Fruit fly (Drosophila melanogaster) whole organism, prepupa: ENCODE results near the gene mus301.

ENCODE experiments used
- Blimp-1 ChIP-seq: fragments of 200-800 bp; sonication (Bioruptor generic); optimal IDR thresholded peaks from 3 replicates; lab custom pipeline; 2017; ENCODE audit warnings: missing biosample characterization, missing genetic modification characterization, mild to moderate bottlenecking, moderate library complexity, missing genetic modification reagents
- CG10631 ChIP-seq: fragments of 200-800 bp; sonication (Bioruptor generic); optimal IDR thresholded peaks from 2 replicates; lab custom pipeline; 2016; ENCODE audit warnings: missing biosample characterization, missing genetic modification characterization
- CG10669 ChIP-seq: fragments of 200-800 bp; sonication (Bioruptor generic); optimal IDR thresholded peaks from 3 replicates; lab custom pipeline; 2018; ENCODE audit warnings: missing biosample characterization, mild to moderate bottlenecking, missing genetic modification characterization, moderate library complexity
- CG11762 ChIP-seq: fragments of 200-800 bp; sonication (Bioruptor generic); optimal IDR thresholded peaks from 3 replicates; lab custom pipeline; 2016; ENCODE audit warnings: missing biosample characterization, missing genetic modification characterization; ENCODE audit not compliant: insufficient read depth
- CG15336 ChIP-seq: fragments of 200-800 bp; sonication (Bioruptor generic); IDR thresholded peaks from 2 replicates; pipeline ENCODE4 v1.3.6; 2022; ENCODE audit warnings: missing biosample characterization, missing genetic modification characterization
- CG1621 ChIP-seq: fragments of 200-800 bp; sonication (Bioruptor generic); optimal IDR thresholded peaks from 3 replicates; lab custom pipeline; 2018; ENCODE audit warnings: missing biosample characterization, mild to moderate bottlenecking, missing genetic modification characterization
- CG16779 ChIP-seq: fragments of 200-800 bp; sonication (Bioruptor generic); optimal IDR thresholded peaks from 3 replicates; lab custom pipeline; 2017; ENCODE audit warnings: missing biosample characterization, mild to moderate bottlenecking, missing genetic modification characterization
- CG3032 ChIP-seq: fragments of 200-800 bp; optimal IDR thresholded peaks from 2 replicates; lab custom pipeline; 2019; ENCODE audit warnings: missing biosample characterization, mild to moderate bottlenecking, missing genetic modification characterization, moderate library complexity
- CG32006 ChIP-seq: fragments of 200-800 bp; sonication (Bioruptor generic); optimal IDR thresholded peaks from 3 replicates; lab custom pipeline; 2017; ENCODE audit warnings: missing biosample characterization, mild to moderate bottlenecking, missing genetic modification characterization
- CG34406 ChIP-seq: fragments of 200-800 bp; sonication (Bioruptor generic); optimal IDR thresholded peaks from 3 replicates; lab custom pipeline; 2016; ENCODE audit warnings: missing biosample characterization, missing genetic modification characterization
- CG3919 ChIP-seq: fragments of 200-800 bp; sonication (Bioruptor generic); optimal IDR thresholded peaks from 3 replicates; lab custom pipeline; 2016; ENCODE audit warnings: missing biosample characterization, missing genetic modification characterization
- CG4318 ChIP-seq: fragments of 200-800 bp; sonication (Bioruptor generic); optimal IDR thresholded peaks from 3 replicates; lab custom pipeline; 2017; ENCODE audit warnings: missing biosample characterization, mild to moderate bottlenecking, missing genetic modification characterization
- CG6163 ChIP-seq: fragments of 200-800 bp; sonication (Bioruptor generic); IDR thresholded peaks from 3 replicates; pipeline ENCODE4 v1.3.6; 2022; ENCODE audit warnings: missing biosample characterization, missing genetic modification characterization
- CG6276 ChIP-seq: fragments of 200-800 bp; sonication (Bioruptor generic); optimal IDR thresholded peaks from 2 replicates; lab custom pipeline; 2017; ENCODE audit warnings: missing biosample characterization, mild to moderate bottlenecking, missing genetic modification characterization
- CG6792 ChIP-seq: fragments of 200-800 bp; sonication (Bioruptor generic); optimal IDR thresholded peaks from 3 replicates; lab custom pipeline; 2016; ENCODE audit warnings: missing biosample characterization, missing genetic modification characterization
- CG6808 ChIP-seq: fragments of 200-800 bp; sonication (Bioruptor generic); optimal IDR thresholded peaks from 3 replicates; lab custom pipeline; 2017; ENCODE audit warnings: missing biosample characterization, missing genetic modification characterization, mild to moderate bottlenecking, moderate library complexity, missing genetic modification reagents
- CG6854 ChIP-seq: fragments of 200-800 bp; sonication (Bioruptor generic); optimal IDR thresholded peaks from 2 replicates; lab custom pipeline; 2017; ENCODE audit warnings: missing biosample characterization, mild to moderate bottlenecking, missing genetic modification characterization
- CG7368 ChIP-seq: fragments of 200-800 bp; sonication (Bioruptor generic); optimal IDR thresholded peaks from 3 replicates; lab custom pipeline; 2016; ENCODE audit warnings: missing biosample characterization, missing genetic modification characterization
- CG8632 ChIP-seq: fragments of 200-800 bp; sonication (Bioruptor generic); optimal IDR thresholded peaks from 3 replicates; lab custom pipeline; 2016; ENCODE audit warnings: missing biosample characterization, missing genetic modification characterization
- CG9139 ChIP-seq: fragments of 200-800 bp; sonication (Bioruptor generic); optimal IDR thresholded peaks from 3 replicates; lab custom pipeline; 2017; ENCODE audit warnings: missing biosample characterization, mild to moderate bottlenecking, missing genetic modification characterization
- Eip75B ChIP-seq: fragments of 200-800 bp; sonication (Bioruptor generic); optimal IDR thresholded peaks from 3 replicates; lab custom pipeline; 2016; ENCODE audit warnings: missing biosample characterization, missing genetic modification characterization
- Eip78C ChIP-seq: fragments of 200-800 bp; sonication (Bioruptor generic); peaks from one replicate; lab custom pipeline; 2016; ENCODE audit warnings: missing biosample characterization, missing genetic modification characterization
- Eip93F ChIP-seq: fragments of 200-800 bp; sonication (Bioruptor generic); optimal IDR thresholded peaks from 2 replicates; lab custom pipeline; 2016; ENCODE audit warnings: missing biosample characterization, mild to moderate bottlenecking, missing genetic modification characterization
- Ets96B ChIP-seq: fragments of 200-800 bp; optimal IDR thresholded peaks from 2 replicates; lab custom pipeline; 2019; ENCODE audit warnings: missing biosample characterization, mild to moderate bottlenecking, missing genetic modification characterization, moderate library complexity
- Hr4 ChIP-seq: fragments of 200-800 bp; sonication (Bioruptor generic); optimal IDR thresholded peaks from 3 replicates; lab custom pipeline; 2016; ENCODE audit warnings: missing biosample characterization, missing genetic modification characterization
- Lpt ChIP-seq: fragments of 200-800 bp; sonication (Bioruptor generic); optimal IDR thresholded peaks from 3 replicates; lab custom pipeline; 2016; ENCODE audit warnings: missing biosample characterization, missing genetic modification characterization
- Smox ChIP-seq: fragments of 200-800 bp; sonication (Bioruptor generic); optimal IDR thresholded peaks from 3 replicates; lab custom pipeline; 2016; ENCODE audit warnings: missing biosample characterization, missing genetic modification characterization
- Sox102F ChIP-seq: fragments of 200-800 bp; sonication (Bioruptor generic); optimal IDR thresholded peaks from 2 replicates; lab custom pipeline; 2016; ENCODE audit warnings: missing biosample characterization, mild to moderate bottlenecking, missing genetic modification characterization
- Sox14 ChIP-seq: fragments of 200-800 bp; sonication (Bioruptor generic); optimal IDR thresholded peaks from 3 replicates; lab custom pipeline; 2016; ENCODE audit warnings: missing biosample characterization, missing genetic modification characterization
- Sox15 ChIP-seq: fragments of 200-800 bp; sonication (Bioruptor generic); optimal IDR thresholded peaks from 3 replicates; lab custom pipeline; 2016; ENCODE audit warnings: missing biosample characterization, missing genetic modification characterization
- achi ChIP-seq: fragments of 200-800 bp; sonication (Bioruptor generic); optimal IDR thresholded peaks from 3 replicates; lab custom pipeline; 2016; ENCODE audit warnings: missing biosample characterization, missing genetic modification characterization
- acj6 ChIP-seq: fragments of 200-800 bp; sonication (Bioruptor generic); optimal IDR thresholded peaks from 3 replicates; lab custom pipeline; 2016; ENCODE audit warnings: missing biosample characterization, missing genetic modification characterization
- dac ChIP-seq: fragments of 200-800 bp; sonication (Bioruptor generic); optimal IDR thresholded peaks from 2 replicates; lab custom pipeline; 2017; ENCODE audit warnings: missing biosample characterization, mild to moderate bottlenecking, missing genetic modification characterization
- dsx ChIP-seq: fragments of 200-800 bp; optimal IDR thresholded peaks from 3 replicates; lab custom pipeline; 2019; ENCODE audit warnings: missing biosample characterization, mild to moderate bottlenecking, missing genetic modification characterization, moderate library complexity; ENCODE audit not compliant: poor library complexity, severe bottlenecking
- eg ChIP-seq: fragments of 200-800 bp; sonication (Bioruptor generic); IDR thresholded peaks from 3 replicates; pipeline ENCODE4 v1.3.6; 2022; ENCODE audit warnings: missing biosample characterization, missing genetic modification characterization
- esn ChIP-seq: fragments of 200-800 bp; sonication (Bioruptor generic); optimal IDR thresholded peaks from 2 replicates; lab custom pipeline; 2016; ENCODE audit warnings: missing biosample characterization, mild to moderate bottlenecking, missing genetic modification characterization, moderate library complexity
- fkh ChIP-seq: fragments of 200-800 bp; sonication (Bioruptor generic); optimal IDR thresholded peaks from 3 replicates; lab custom pipeline; 2017; ENCODE audit warnings: missing biosample characterization, mild to moderate bottlenecking, missing genetic modification characterization, moderate library complexity
- lz ChIP-seq: fragments of 200-800 bp; sonication (Bioruptor generic); optimal IDR thresholded peaks from 3 replicates; lab custom pipeline; 2016; ENCODE audit warnings: missing biosample characterization, missing genetic modification characterization
- net ChIP-seq: fragments of 200-800 bp; sonication (Bioruptor generic); optimal IDR thresholded peaks from 3 replicates; lab custom pipeline; 2016; ENCODE audit warnings: missing biosample characterization, missing genetic modification characterization
- salr ChIP-seq, 2 experiments: fragments of 200-800 bp; sonication (Bioruptor generic); optimal IDR thresholded peaks; 3 replicates each; lab custom pipeline; 2016 to 2018; ENCODE audit warnings: missing biosample characterization in 2 of 2, missing genetic modification characterization in 2 of 2, mild to moderate bottlenecking in 1 of 2
- ss ChIP-seq, 2 experiments: fragments of 200-800 bp; sonication (Bioruptor generic); optimal IDR thresholded peaks; 2 replicates in 1 of 2; 3 replicates in 1 of 2; lab custom pipeline; 2017 to 2018; ENCODE audit warnings: mild to moderate bottlenecking in 2 of 2, missing biosample characterization in 2 of 2, missing genetic modification characterization in 2 of 2, moderate library complexity in 1 of 2
- svp ChIP-seq: fragments of 200-800 bp; sonication (Bioruptor generic); peaks from one replicate; lab custom pipeline; 2016; ENCODE audit warnings: missing biosample characterization, missing genetic modification characterization
- topi ChIP-seq: fragments of 200-800 bp; sonication (Bioruptor generic); optimal IDR thresholded peaks from 3 replicates; lab custom pipeline; 2016; ENCODE audit warnings: missing biosample characterization, missing genetic modification characterization

The mus301 gene

DNA sequence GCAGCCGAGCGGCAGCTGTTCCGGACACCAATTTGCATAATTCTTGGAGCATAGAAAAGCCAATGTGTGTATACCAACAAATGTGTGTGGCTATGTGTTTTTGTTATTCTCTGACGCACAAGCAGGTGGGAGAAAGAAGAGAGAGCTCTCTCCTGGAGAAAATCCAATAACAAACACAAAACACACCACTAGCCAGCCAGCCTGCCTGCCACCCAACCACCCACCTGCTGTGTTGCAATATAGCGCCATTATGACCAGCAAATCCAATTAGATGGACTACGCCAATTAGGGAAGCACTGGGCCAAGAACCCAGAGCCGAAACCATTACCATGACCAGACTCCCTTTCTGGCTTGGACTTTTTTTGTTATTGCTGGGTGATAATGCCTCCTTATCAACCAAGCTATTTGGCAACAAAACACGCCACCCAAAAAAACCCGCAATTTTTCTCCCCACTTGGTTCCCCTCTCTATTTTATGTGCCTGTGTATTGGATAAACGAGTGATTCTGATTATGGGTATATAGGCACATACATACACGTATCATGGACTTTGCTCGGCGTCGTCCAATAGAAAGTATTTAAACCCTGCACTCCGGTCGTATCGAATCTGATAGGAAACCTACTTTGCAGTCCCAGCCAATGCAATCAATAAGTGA is 9.1 kb upstream of the mus301 start (continued):
- TF ChIP-seq CG6276 (GFP tag; lab: Kevin White, UChicago) (no peak), CG6792 (no peak), CG3032 (tag; lab: Kevin White, UChicago) (no peak), CG9139 (GFP tag; lab: Kevin White, UChicago) (no peak), esn (GFP tag; lab: Kevin White, UChicago) (no peak), net (GFP tag; lab: Kevin White, UChicago) (no peak), svp (GFP tag; lab: Kevin White, UChicago) (no peak), CG32006 (GFP tag; lab: Kevin White, UChicago) (no peak), Eip75B (no peak)
- TF ChIP-seq, all 60 proteins: peak for 4

DNA sequence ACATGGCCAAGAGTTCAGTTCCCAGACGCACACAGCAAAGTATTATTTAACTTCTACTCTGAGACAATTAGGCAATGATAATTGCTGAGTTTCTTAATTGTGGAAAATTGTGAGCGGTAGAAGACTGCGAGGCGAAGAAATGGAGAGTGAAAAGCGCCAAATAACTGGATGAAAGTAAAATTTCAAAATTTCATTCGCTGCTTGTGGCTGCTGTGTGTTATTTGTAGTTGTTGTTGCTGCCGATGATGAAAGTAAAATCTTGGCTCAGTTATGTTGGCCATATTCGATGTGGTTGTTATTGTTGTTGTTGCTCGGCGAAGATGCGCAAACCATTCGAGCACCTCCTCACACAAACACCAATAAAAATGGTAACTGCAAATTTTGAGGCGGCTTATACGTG is 12.7 kb downstream of the mus301 start:
- TF ChIP-seq dac (GFP tag; lab: Kevin White, UChicago) (no peak), Blimp-1 (GFP tag; lab: Kevin White, UChicago) (peak; percentile 55), topi (GFP tag; lab: Kevin White, UChicago) (no peak)

DNA sequence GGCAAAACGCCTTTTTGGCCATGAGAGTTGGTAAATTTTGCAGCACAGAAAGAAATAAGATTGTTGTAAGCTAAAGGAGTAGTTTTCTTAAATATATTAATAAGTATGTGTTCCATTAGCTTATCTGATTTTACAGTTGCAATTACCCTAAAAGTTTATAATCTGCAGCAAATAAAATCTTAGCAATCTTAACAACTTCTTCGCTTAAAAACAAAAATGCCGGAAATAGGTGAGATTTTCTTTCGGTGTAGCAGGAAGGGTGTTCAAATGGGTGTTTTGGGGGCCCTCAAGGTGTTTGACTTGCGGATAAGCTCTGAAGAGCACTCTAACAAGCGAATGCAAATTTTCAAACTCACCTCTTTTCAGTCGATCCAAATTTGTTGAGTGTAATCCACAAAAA is 13.2 kb downstream of the mus301 start:
- TF ChIP-seq Smox (GFP tag; lab: Kevin White, UChicago), result no peak
- no peak for TF ChIP-seq achi
- no peak for TF ChIP-seq Eip75B
- peak; percentile 10 for TF ChIP-seq acj6 (GFP tag; lab: Kevin White, UChicago)
- no peak for TF ChIP-seq CG16779 (tag; lab: Kevin White, UChicago)
- no peak for TF ChIP-seq dsx
- peak; percentile 1 for TF ChIP-seq CG4318
- TF ChIP-seq CG6854 (GFP tag; lab: Kevin White, UChicago), result no peak
- no peak for TF ChIP-seq net (GFP tag; lab: Kevin White, UChicago)
- peak; percentile 74 for TF ChIP-seq CG32006 (GFP tag; lab: Kevin White, UChicago)
- TF ChIP-seq Ets96B (tag; lab: Kevin White, UChicago), result no peak
- TF ChIP-seq CG7368 (GFP tag; lab: Kevin White, UChicago), result no peak
- TF ChIP-seq topi (GFP tag; lab: Kevin White, UChicago), result no peak
- no peak for TF ChIP-seq CG34406 (GFP tag; lab: Kevin White, UChicago)
- TF ChIP-seq Eip93F (GFP tag; lab: Kevin White, UChicago), result no peak
- peak; percentile 50 for TF ChIP-seq CG15336 (GFP tag; lab: Robert Waterston, UW)
- TF ChIP-seq Sox102F, result no peak
- TF ChIP-seq salr (GFP tag; optimal IDR thresholded peaks at IDR 0.05; lab: Kevin White, UChicago), result no peak
- TF ChIP-seq esn (GFP tag; lab: Kevin White, UChicago), result no peak
- peak; percentile 23 for TF ChIP-seq CG3919
- TF ChIP-seq CG11762 (GFP tag; lab: Kevin White, UChicago), result no peak
- peak; percentile 58 for TF ChIP-seq Hr4 (GFP tag; lab: Kevin White, UChicago)
- TF ChIP-seq lz (GFP tag; lab: Kevin White, UChicago), result no peak
- peak; percentile 10 for TF ChIP-seq CG10631
- no peak for TF ChIP-seq CG6792
- TF ChIP-seq Eip78C, result peak; percentile 68
- TF ChIP-seq fkh (GFP tag; lab: Kevin White, UChicago), result no peak

DNA sequence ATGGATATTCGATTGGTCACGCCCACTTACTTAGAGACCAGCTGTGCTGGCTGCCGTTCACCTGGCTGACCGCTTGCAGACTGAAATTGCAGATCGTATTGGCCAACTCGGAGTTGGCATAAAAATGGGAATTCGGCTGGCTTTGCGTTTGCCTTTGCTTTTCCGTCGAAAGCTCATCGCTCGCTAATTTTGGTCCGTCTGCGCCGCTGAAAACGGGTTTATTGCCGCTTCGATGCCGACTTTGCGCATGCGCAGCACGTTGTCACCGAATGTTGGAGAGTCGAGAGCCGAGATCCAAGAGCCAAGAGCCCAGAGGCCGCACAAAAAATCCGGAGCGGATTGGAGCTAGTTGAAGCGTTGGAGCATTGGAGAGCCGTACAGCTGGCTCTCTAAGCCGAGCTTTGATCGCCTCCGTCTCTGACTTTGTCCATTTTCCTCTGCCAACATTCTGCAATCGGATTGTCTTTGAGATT is 14.2 kb downstream of the mus301 start, which contains the start of gene CG13676:
TSS of gene CG13676 (minus strand) at position 87 of the 473 bp plus-strand sequence.
- no peak for TF ChIP-seq CG4318
- TF ChIP-seq CG3919, result peak; percentile 28
- no peak for TF ChIP-seq CG7368 (GFP tag; lab: Kevin White, UChicago)
- no peak for TF ChIP-seq CG8632 (GFP tag; lab: Kevin White, UChicago)
- TF ChIP-seq CG6854 (GFP tag; lab: Kevin White, UChicago), result peak; percentile 73
- TF ChIP-seq CG6163 (GFP tag; lab: Robert Waterston, UW), result peak; percentile 58; the same call in 1 of the 3 replicates
- TF ChIP-seq salr (GFP tag; optimal IDR thresholded peaks at IDR 0.05; lab: Kevin White, UChicago), result no peak
- TF ChIP-seq Sox15 (GFP tag; lab: Kevin White, UChicago), result no peak
- TF ChIP-seq Smox (GFP tag; lab: Kevin White, UChicago), result no peak
- no peak for TF ChIP-seq CG6792
- peak; percentile 2 for TF ChIP-seq achi
- TF ChIP-seq CG1621 (tag; lab: Kevin White, UChicago), result peak; percentile 96
- TF ChIP-seq Sox14, result no peak
- TF ChIP-seq Lpt (GFP tag; lab: Kevin White, UChicago), result no peak
- TF ChIP-seq esn (GFP tag; lab: Kevin White, UChicago), result no peak
- peak; percentile 6 for TF ChIP-seq CG6808 (GFP tag; lab: Kevin White, UChicago)
- TF ChIP-seq CG15336 (GFP tag; lab: Robert Waterston, UW), result peak; percentile 31; the same call in 1 of the 2 replicates
- TF ChIP-seq CG10669 (GFP tag; lab: Kevin White, UChicago), result no peak
- no peak for TF ChIP-seq lz (GFP tag; lab: Kevin White, UChicago)
- TF ChIP-seq ss (GFP tag; optimal IDR thresholded peaks at IDR 0.05; lab: Kevin White, UChicago), result peak in 1 of 2 experiments; percentile 46
- 0 out of 3 replicates have a peak, but pooled peaks have one; percentile 9 for TF ChIP-seq eg
- TF ChIP-seq Eip78C, result peak; percentile 50
